Worm (Caenorhabditis elegans) whole organism, mixed stage, embryonic: Measurements from ENCODE around the gene B0252.5.

Experiments used
- M03D4.4 ChIP-seq: sonication (generic microtip); optimal IDR thresholded peaks from 2 replicates; lab custom pipeline; 2017; ENCODE audit warnings: mild to moderate bottlenecking, missing genetic modification characterization, missing compliant biosample characterization
- bed-3 ChIP-seq: fragments of 200-800 bp; sonication (Bioruptor generic); optimal IDR thresholded peaks from 3 replicates; lab custom pipeline; 2018; ENCODE audit warnings: mild to moderate bottlenecking, missing genetic modification characterization, moderate library complexity, missing compliant biosample characterization
- blmp-1 ChIP-seq: fragments of 150-350 bp; optimal IDR thresholded peaks from 2 replicates; lab custom pipeline; 2014; ENCODE audit warnings: missing biosample characterization, missing genetic modification characterization
- ceh-39 ChIP-seq: fragments of 150-350 bp; optimal IDR thresholded peaks from 2 replicates; lab custom pipeline; 2014; ENCODE audit warnings: missing biosample characterization, missing genetic modification characterization
- ceh-43 ChIP-seq: fragments of 200-800 bp; sonication (Bioruptor generic); optimal IDR thresholded peaks from 2 replicates; lab custom pipeline; 2018; ENCODE audit warnings: mild to moderate bottlenecking, missing genetic modification characterization, moderate library complexity, missing compliant biosample characterization
- ceh-83 ChIP-seq: fragments of 200-800 bp; sonication (Bioruptor generic); optimal IDR thresholded peaks from 2 replicates; lab custom pipeline; 2018; ENCODE audit warnings: mild to moderate bottlenecking, missing genetic modification characterization, missing compliant biosample characterization
- ces-1 ChIP-seq: fragments of 150-350 bp; optimal IDR thresholded peaks from 2 replicates; lab custom pipeline; 2014; ENCODE audit warnings: missing biosample characterization, missing genetic modification reagents, missing genetic modification characterization
- cnd-1 ChIP-seq: fragments of 200-800 bp; sonication (Bioruptor generic); optimal IDR thresholded peaks from 2 replicates; lab custom pipeline; 2018; ENCODE audit warnings: mild to moderate bottlenecking, missing genetic modification characterization, missing compliant biosample characterization
- drap-1 ChIP-seq: fragments of 200-800 bp; sonication (Bioruptor generic); optimal IDR thresholded peaks from 3 replicates; lab custom pipeline; 2018; ENCODE audit warnings: mild to moderate bottlenecking, missing genetic modification characterization, missing compliant biosample characterization
- elt-1 ChIP-seq: sonication (generic microtip); optimal IDR thresholded peaks from 2 replicates; lab custom pipeline; 2017; ENCODE audit warnings: missing genetic modification characterization, mild to moderate bottlenecking, missing compliant biosample characterization, antibody characterized with exemption, moderate library complexity, borderline replicate concordance; ENCODE audit not compliant: insufficient read depth
- elt-3 ChIP-seq: fragments of 150-350 bp; optimal IDR thresholded peaks from 2 replicates; lab custom pipeline; 2014; ENCODE audit warnings: missing biosample characterization, missing genetic modification characterization
- hlh-1 ChIP-seq: fragments of 150-350 bp; optimal IDR thresholded peaks from 2 replicates; lab custom pipeline; 2014; ENCODE audit warnings: missing biosample characterization, missing genetic modification reagents, missing genetic modification characterization
- lin-13 ChIP-seq: fragments of 150-350 bp; optimal IDR thresholded peaks from 2 replicates; lab custom pipeline; 2014; ENCODE audit warnings: missing biosample characterization, missing genetic modification characterization
- lin-32 ChIP-seq: fragments of 200-800 bp; sonication (Bioruptor generic); optimal IDR thresholded peaks from 2 replicates; lab custom pipeline; 2018; ENCODE audit warnings: mild to moderate bottlenecking, missing genetic modification characterization, missing compliant biosample characterization
- lsy-2 ChIP-seq: fragments of 150-350 bp; optimal IDR thresholded peaks from 2 replicates; lab custom pipeline; 2014; ENCODE audit warnings: missing biosample characterization, missing genetic modification characterization
- mab-5 ChIP-seq: fragments of 150-350 bp; optimal IDR thresholded peaks from 2 replicates; lab custom pipeline; 2014; ENCODE audit warnings: missing biosample characterization, missing genetic modification characterization
- mep-1 ChIP-seq: fragments of 150-350 bp; optimal IDR thresholded peaks from 2 replicates; lab custom pipeline; 2017; ENCODE audit warnings: missing biosample characterization, missing genetic modification reagents, missing genetic modification characterization, inconsistent platforms
- nhr-237 ChIP-seq: fragments of 150-350 bp; optimal IDR thresholded peaks from 2 replicates; lab custom pipeline; 2014; ENCODE audit warnings: missing biosample characterization, missing genetic modification characterization
- nhr-28 ChIP-seq: fragments of 150-350 bp; optimal IDR thresholded peaks from 2 replicates; lab custom pipeline; 2014; ENCODE audit warnings: missing biosample characterization, missing genetic modification characterization
- nhr-76 ChIP-seq: sonication (generic microtip); optimal IDR thresholded peaks from 2 replicates; lab custom pipeline; 2017; ENCODE audit warnings: missing biosample characterization, missing genetic modification characterization
- pha-4 ChIP-seq: fragments of 150-350 bp; optimal IDR thresholded peaks from 2 replicates; lab custom pipeline; 2018; ENCODE audit warnings: missing biosample characterization, missing genetic modification reagents, missing genetic modification characterization
- sem-2 ChIP-seq: fragments of 200-800 bp; sonication (Bioruptor generic); optimal IDR thresholded peaks from 2 replicates; lab custom pipeline; 2018; ENCODE audit warnings: mild to moderate bottlenecking, missing genetic modification characterization, missing compliant biosample characterization
- sptf-1 ChIP-seq: sonication (generic microtip); optimal IDR thresholded peaks from 2 replicates; lab custom pipeline; 2017; ENCODE audit warnings: mild to moderate bottlenecking, missing genetic modification characterization, moderate library complexity, missing compliant biosample characterization
- tbx-8 ChIP-seq: fragments of 200-800 bp; sonication (Bioruptor generic); optimal IDR thresholded peaks from 2 replicates; lab custom pipeline; 2018; ENCODE audit warnings: mild to moderate bottlenecking, missing genetic modification characterization, moderate library complexity, missing compliant biosample characterization
- unc-120 ChIP-seq: sonication (generic microtip); optimal IDR thresholded peaks from 2 replicates; lab custom pipeline; 2017; ENCODE audit warnings: missing genetic modification characterization, missing compliant biosample characterization; ENCODE audit not compliant: poor library complexity, severe bottlenecking
- unc-39 ChIP-seq: fragments of 150-350 bp; optimal IDR thresholded peaks from 2 replicates; lab custom pipeline; 2014; ENCODE audit warnings: missing biosample characterization, missing genetic modification characterization
- zip-8 ChIP-seq: fragments of 150-350 bp; optimal IDR thresholded peaks from 2 replicates; lab custom pipeline; 2014; ENCODE audit warnings: missing biosample characterization, missing genetic modification characterization

Gene B0252.5

DNA sequence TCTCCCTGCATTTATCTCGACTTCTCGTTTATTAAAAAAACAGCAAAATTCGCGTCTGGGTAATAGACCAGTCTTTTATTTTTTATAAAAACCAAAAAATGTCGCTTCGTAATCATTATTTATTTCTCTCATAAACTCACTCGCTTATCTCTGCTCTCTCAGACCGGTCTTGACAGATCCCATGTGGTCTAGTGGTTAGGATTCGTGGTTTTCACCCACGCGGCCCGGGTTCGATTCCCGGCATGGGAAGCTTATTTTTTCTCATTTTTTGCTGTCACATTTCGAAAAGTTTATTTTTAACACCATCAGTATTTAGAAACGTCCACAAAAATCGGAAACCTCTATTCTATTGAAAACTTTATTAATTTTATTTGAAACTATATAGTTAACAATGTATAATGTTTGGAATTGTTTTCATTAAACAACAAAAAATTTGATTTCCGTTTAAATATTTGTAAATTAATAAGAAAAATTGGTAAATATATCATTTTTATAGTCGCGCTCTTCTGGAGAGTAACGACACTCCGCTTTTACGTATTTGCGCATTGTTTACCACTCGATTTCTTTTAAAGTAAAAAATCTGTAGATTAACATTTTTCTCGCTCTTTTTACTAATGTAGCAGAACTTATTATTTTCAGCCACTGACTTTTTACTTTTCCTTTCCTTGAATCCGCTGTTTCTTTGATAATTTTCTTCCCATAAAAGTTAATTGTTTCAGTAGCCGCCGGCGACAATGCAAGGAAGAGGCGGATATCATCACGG is 20.5 kb downstream of the B0252.5 start, which contains the start of gene hrpl-1:
Gene hrpl-1 (plus strand): TSS at position 713 of the 763 bp plus-strand sequence.
- no peak for TF ChIP-seq mab-5 (tag; lab: Kevin White, UChicago)
- peak; percentile 62 for TF ChIP-seq ceh-83 (GFP tag; lab: Kevin White, UChicago)
- TF ChIP-seq nhr-76 (tag; lab: Kevin White, UChicago) = no peak
- peak; percentile 14 for TF ChIP-seq lin-32
- TF ChIP-seq bed-3 (GFP tag; lab: Kevin White, UChicago) = peak; percentile 11
- peak; percentile 52 for TF ChIP-seq sem-2
- TF ChIP-seq sptf-1 (tag; lab: Kevin White, UChicago) = peak; percentile 76
- peak; percentile 73 for TF ChIP-seq M03D4.4
- peak; percentile 59 for TF ChIP-seq cnd-1 (tag; lab: Kevin White, UChicago)
- TF ChIP-seq hlh-1 (tag; lab: Kevin White, UChicago) = no peak
- peak; percentile 28 for TF ChIP-seq tbx-8 (GFP tag; lab: Kevin White, UChicago)
- TF ChIP-seq ceh-43 = no peak
- TF ChIP-seq lsy-2 (tag; lab: Kevin White, UChicago) = peak; percentile 26

DNA sequence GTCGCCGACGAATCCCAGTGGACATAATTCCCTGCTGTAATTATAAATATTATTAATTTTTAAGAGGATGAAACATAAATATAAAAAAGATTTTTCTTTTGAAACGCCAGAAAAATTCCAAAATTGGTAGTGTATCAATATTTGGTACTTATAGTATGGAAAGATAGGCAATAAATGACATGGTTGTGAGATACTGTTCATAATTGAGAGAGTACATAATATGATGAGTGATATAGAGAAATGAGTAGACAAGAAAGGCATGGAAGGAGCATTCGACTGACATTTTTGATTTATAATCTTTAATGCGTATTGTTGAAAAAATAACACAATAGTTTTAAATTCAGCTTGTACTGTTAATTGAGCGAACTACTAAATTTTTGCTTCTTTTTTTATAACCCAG is 21.2 kb downstream of the B0252.5 start, which contains the start of gene C44B7.11:
Gene C44B7.11 (minus strand): TSS at position 34 of the 400 bp plus-strand sequence.
- no peak for TF ChIP-seq unc-39 (tag; lab: Kevin White, UChicago)
- TF ChIP-seq mab-5 (tag; lab: Kevin White, UChicago) = no peak
- no peak for TF ChIP-seq zip-8
- no peak for TF ChIP-seq elt-1
- no peak for TF ChIP-seq ceh-39 (tag; lab: Kevin White, UChicago)
- TF ChIP-seq drap-1 = no peak
- TF ChIP-seq tbx-8 (GFP tag; lab: Kevin White, UChicago) = no peak
- TF ChIP-seq hlh-1 (tag; lab: Kevin White, UChicago) = no peak
- no peak for TF ChIP-seq nhr-76 (tag; lab: Kevin White, UChicago)
- no peak for TF ChIP-seq bed-3 (GFP tag; lab: Kevin White, UChicago)
- no peak for TF ChIP-seq M03D4.4
- no peak for TF ChIP-seq unc-120 (tag; lab: Kevin White, UChicago)

DNA sequence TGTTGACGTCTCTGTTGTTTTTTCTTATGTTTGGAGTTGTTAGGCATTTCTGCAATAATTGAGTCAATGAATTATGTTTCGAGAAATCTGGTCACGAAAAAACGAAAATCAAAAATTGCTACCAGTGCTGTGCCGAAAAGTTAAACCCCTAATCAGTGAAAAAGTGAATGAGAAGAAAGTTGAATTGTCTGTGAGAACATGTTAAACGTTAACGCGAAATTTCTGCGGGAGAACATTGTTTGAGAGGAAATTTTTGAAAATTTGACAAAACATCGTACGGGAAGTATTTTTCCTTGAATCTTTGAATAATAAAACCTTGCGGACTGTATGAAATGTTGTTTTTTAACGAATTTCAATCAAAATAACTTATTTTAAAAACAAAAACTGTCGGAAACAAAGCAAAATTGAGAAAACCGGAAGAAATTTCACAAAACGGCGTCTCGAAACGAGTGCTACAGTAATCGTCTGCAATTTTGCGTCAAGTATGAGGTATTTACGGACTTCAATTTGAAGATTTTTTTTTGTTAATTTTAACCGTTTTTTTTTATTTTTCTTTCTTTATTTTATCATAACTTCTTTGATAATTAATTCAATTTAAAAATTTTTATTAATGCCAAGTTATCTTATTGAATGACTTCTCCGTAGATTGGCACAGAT is 25.0 kb downstream of the B0252.5 start, which contains the start of gene adal-1:
Gene adal-1 (minus strand): TSS at position 51 of the 657 bp plus-strand sequence.
- TF ChIP-seq nhr-76 (tag; lab: Kevin White, UChicago) (no peak), lsy-2 (tag; lab: Kevin White, UChicago) (peak; percentile 61)

DNA sequence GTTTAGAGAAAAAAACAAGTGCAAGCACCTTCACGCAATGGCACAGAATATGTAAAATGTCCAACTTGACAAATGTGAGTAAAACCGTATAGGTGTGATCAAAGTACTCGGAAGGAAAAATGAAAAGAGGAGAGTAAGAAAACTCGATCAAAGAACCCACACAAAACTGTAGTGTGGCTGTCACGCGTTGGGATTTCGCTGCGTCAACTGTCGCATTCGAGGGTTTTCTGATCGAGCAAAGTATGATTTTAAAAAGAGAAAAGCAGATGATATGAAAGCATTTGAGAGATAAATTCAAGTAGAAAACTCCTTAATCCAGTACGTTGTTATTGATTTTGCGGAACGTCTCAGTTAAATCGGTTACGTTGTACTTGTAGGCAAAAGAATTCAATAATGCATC is 26.8 kb downstream of the B0252.5 start:
- no peak for TF ChIP-seq lin-13 (tag; lab: Kevin White, UChicago)
- TF ChIP-seq unc-39 (tag; lab: Kevin White, UChicago) = no peak
- TF ChIP-seq mep-1 (tag; lab: Kevin White, UChicago) = no peak
- peak; percentile 83 for TF ChIP-seq hlh-1 (tag; lab: Kevin White, UChicago)
- no peak for TF ChIP-seq drap-1
- no peak for TF ChIP-seq blmp-1
- no peak for TF ChIP-seq pha-4 (tag; lab: Kevin White, UChicago)
- TF ChIP-seq, all 35 proteins: peak for 1

DNA sequence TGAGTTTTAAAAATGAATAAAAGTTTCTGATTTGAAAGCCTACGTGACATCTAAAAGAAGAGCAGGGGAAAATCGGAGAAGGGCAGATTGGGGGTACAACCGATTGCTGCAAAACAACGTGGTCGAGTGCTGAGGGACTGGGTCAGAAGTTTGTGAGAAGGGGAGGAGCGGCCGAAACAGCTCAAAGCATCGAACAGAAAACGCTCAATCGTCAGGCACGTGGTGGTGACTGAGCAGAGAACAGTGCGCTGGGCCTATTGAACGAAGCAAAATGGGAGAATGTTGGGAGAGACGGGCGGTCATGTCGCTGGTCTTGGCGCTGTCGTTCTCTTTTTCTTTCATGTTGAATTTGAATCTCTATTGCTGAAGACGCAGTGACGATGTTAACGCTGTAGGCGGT is 27.5 kb downstream of the B0252.5 start:
- TF ChIP-seq elt-1 = no peak

DNA sequence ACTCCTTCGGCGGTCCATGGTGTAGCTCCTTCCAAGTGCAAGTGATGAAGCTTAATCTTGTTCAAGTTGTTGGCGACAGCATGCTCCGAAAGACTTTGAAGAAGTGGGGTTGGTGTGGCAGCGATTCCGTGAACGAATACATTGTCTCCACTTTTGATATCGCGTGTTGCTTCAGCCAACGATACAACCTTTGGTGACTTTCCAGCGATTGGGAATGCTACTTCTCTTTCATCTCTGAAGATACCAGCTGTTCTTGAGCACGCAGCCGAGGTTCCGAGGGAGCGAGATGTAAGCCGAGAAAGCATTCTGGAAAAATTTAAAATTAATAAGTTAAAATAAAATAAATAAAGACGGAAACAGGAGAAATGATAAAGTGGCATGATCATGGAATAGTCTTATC is 28.6 kb downstream of the B0252.5 start, which contains the start of gene acer-1:
Gene acer-1 (minus strand): TSS at position 306 of the 400 bp plus-strand sequence.
- TF ChIP-seq nhr-237 (tag; lab: Kevin White, UChicago) (no peak), tbx-8 (GFP tag; lab: Kevin White, UChicago) (no peak), zip-8 (no peak), ceh-83 (GFP tag; lab: Kevin White, UChicago) (no peak), mep-1 (tag; lab: Kevin White, UChicago) (no peak), ces-1 (no peak), sem-2 (no peak), cnd-1 (tag; lab: Kevin White, UChicago) (no peak), nhr-28 (tag; lab: Kevin White, UChicago) (no peak), elt-3 (tag; lab: Kevin White, UChicago) (no peak)
